Worm (Caenorhabditis elegans): Measurements from ENCODE around the gene mkk-4.

The mkk-4 gene

DNA sequence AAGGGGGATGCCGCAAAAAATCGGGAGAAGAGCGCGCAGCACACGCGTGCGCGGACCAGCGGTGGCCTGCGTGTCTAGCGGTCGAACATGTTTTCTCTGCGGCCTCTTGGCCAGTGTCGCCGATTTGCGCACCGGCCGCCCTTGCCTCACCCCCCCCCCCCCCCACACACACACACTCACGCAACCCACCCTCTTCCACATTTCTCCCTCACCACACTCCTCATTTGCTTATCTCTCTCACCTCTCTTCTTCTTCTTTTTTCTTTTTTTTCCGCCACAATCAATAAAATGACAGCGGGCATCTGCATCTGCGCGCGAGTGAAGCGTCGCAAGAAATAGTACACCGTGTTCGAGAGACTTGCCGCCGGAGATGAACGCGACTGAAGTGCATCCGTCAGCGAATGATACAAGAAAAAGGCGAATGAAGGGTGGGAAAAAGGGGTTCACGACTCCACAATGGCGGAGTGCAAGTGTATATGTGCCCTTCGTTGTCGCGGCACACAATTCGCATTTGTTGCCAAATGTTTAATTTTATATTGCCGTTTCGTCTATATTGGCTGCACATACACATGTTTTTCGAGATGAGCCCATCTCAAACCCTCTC lies 28.0 kb upstream of the mkk-4 start:
- TF ChIP-seq tbx-37 (GFP tag; conservative IDR thresholded peaks at IDR 0.05) (0 out of 2 replicates have a peak, but pooled peaks have one; percentile 5), B0310.2 (tag; optimal IDR thresholded peaks at IDR 0.05) (peak; percentile 80), pes-1 (GFP tag; IDR thresholded peaks at IDR 0.05) (0 out of 2 replicates have a peak, but pooled peaks have one; percentile 43), hmg-4 (GFP tag; optimal IDR thresholded peaks at IDR 0.05) (peak; percentile 94), ets-7 (tag; optimal IDR thresholded peaks at IDR 0.05) (no peak), F13C5.2 (tag; optimal IDR thresholded peaks at IDR 0.05) (peak; percentile 69), sea-1 (GFP tag; conservative IDR thresholded peaks at IDR 0.05) (no peak)

DNA sequence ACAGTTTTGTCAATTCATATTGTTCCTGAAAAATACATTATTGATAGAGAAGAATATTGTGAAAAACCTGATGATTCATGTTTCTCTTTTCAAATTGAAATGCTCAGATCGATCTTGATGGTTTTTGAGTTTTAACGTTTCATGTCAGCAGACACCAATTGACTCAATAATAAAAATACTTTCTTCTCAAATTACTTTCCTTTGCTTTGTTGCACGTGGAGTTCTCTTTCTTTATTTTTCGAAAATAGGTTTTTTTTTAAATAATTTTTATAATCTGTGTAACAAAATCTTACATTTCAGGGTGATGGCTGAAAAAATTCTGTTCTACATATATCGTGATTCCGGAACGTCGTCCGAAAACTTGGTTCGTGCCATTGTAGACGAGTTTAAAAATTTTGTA lies 27.0 kb upstream of the mkk-4 start, which contains the start of gene F19C6.2:
F19C6.2 (plus strand) TSS at position 301 of the 400 bp plus-strand sequence.
- no peak for TF ChIP-seq hmbx-1 (tag; optimal IDR thresholded peaks at IDR 0.05)
- TF ChIP-seq flt-1 (GFP tag; IDR thresholded peaks at IDR 0.05), result no peak
- TF ChIP-seq tbx-11 (GFP tag; IDR thresholded peaks at IDR 0.05), result no peak
- TF ChIP-seq hmg-4 (GFP tag; optimal IDR thresholded peaks at IDR 0.05), result no peak
- no peak for TF ChIP-seq ceh-13 (GFP tag; optimal IDR thresholded peaks at IDR 0.05)

DNA sequence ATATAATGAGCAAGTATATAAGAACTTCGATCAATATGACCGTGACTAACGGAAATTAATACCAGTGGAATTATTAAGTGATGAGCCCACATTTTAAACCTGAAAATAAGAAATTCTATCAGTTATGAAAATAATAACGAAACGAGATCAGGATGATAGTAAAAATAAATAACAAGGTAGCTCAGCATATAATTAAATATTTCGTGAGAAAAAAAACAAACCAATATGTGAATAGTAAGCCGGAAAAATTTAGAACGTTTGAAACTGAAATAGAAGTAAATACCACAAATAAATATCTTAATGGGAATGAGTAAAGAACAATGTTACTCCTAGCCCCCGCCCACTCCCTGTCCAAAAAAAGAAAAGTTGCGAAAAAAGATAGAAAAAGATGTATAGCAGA lies 19.0 kb upstream of the mkk-4 start, which contains the start of gene F19C6.3:
F19C6.3 (minus strand) TSS at position 101 of the 400 bp plus-strand sequence.
- TF ChIP-seq ceh-13 (GFP tag; optimal IDR thresholded peaks at IDR 0.05), result no peak
- TF ChIP-seq hnd-1 (tag; optimal IDR thresholded peaks at IDR 0.05), result no peak
- no peak for TF ChIP-seq tra-4 (tag; optimal IDR thresholded peaks at IDR 0.05)
- no peak for TF ChIP-seq tbx-11 (GFP tag; IDR thresholded peaks at IDR 0.05)
- TF ChIP-seq ama-1 (optimal IDR thresholded peaks at IDR 0.05), result no peak
- no peak for TF ChIP-seq tbx-37 (GFP tag; conservative IDR thresholded peaks at IDR 0.05)
- TF ChIP-seq ceh-36 (tag; optimal IDR thresholded peaks at IDR 0.05), result no peak
- TF ChIP-seq ets-7 (tag; optimal IDR thresholded peaks at IDR 0.05), result no peak
- TF ChIP-seq B0310.2 (tag; optimal IDR thresholded peaks at IDR 0.05), result no peak
- no peak for TF ChIP-seq hmbx-1 (tag; optimal IDR thresholded peaks at IDR 0.05)
- no peak for TF ChIP-seq aly-1 (tag; optimal IDR thresholded peaks at IDR 0.05)
- TF ChIP-seq F13C5.2 (tag; optimal IDR thresholded peaks at IDR 0.05), result no peak
- TF ChIP-seq scrt-1 (GFP tag; IDR thresholded peaks at IDR 0.05), result no peak
- no peak for TF ChIP-seq sea-1 (GFP tag; conservative IDR thresholded peaks at IDR 0.05)
- no peak for TF ChIP-seq hmg-4 (GFP tag; optimal IDR thresholded peaks at IDR 0.05)
- no peak for TF ChIP-seq flt-1 (GFP tag; IDR thresholded peaks at IDR 0.05)
- no peak for TF ChIP-seq pes-1 (GFP tag; IDR thresholded peaks at IDR 0.05)

DNA sequence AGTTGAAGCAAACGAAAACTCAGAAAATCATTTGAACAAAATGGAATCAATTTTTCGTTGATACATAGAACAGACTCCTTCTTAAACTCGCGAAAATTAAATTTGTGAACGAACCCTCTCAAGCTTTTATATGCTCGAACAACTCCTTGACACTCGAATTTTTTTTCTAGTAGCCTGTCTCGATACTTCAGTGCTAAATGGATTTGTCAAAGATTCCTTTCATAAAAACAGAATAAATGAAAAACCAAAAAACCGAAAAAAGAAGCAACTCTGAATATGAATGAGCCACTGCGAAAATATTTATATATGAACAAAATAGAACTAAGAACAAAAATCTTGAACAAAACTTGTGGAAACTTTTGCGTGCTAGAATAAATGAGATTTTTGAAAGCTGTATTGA lies 17.7 kb upstream of the mkk-4 start:
- no peak for TF ChIP-seq ceh-36 (tag; optimal IDR thresholded peaks at IDR 0.05)
- no peak for TF ChIP-seq scrt-1 (GFP tag; IDR thresholded peaks at IDR 0.05)
- TF ChIP-seq aly-1 (tag; optimal IDR thresholded peaks at IDR 0.05), result no peak
- no peak for TF ChIP-seq tbx-11 (GFP tag; IDR thresholded peaks at IDR 0.05)
- no peak for TF ChIP-seq hnd-1 (tag; optimal IDR thresholded peaks at IDR 0.05)
- no peak for TF ChIP-seq B0310.2 (tag; optimal IDR thresholded peaks at IDR 0.05)
- no peak for TF ChIP-seq ets-7 (tag; optimal IDR thresholded peaks at IDR 0.05)
- TF ChIP-seq ama-1 (optimal IDR thresholded peaks at IDR 0.05), result no peak
- TF ChIP-seq ceh-13 (GFP tag; optimal IDR thresholded peaks at IDR 0.05), result no peak
- TF ChIP-seq sea-1 (GFP tag; conservative IDR thresholded peaks at IDR 0.05), result no peak
- no peak for TF ChIP-seq F13C5.2 (tag; optimal IDR thresholded peaks at IDR 0.05)
- TF ChIP-seq flt-1 (GFP tag; IDR thresholded peaks at IDR 0.05), result no peak
- no peak for TF ChIP-seq hmg-4 (GFP tag; optimal IDR thresholded peaks at IDR 0.05)
- no peak for TF ChIP-seq tbx-37 (GFP tag; conservative IDR thresholded peaks at IDR 0.05)
- no peak for TF ChIP-seq hmbx-1 (tag; optimal IDR thresholded peaks at IDR 0.05)
- TF ChIP-seq tra-4 (tag; optimal IDR thresholded peaks at IDR 0.05), result no peak
- no peak for TF ChIP-seq pes-1 (GFP tag; IDR thresholded peaks at IDR 0.05)

DNA sequence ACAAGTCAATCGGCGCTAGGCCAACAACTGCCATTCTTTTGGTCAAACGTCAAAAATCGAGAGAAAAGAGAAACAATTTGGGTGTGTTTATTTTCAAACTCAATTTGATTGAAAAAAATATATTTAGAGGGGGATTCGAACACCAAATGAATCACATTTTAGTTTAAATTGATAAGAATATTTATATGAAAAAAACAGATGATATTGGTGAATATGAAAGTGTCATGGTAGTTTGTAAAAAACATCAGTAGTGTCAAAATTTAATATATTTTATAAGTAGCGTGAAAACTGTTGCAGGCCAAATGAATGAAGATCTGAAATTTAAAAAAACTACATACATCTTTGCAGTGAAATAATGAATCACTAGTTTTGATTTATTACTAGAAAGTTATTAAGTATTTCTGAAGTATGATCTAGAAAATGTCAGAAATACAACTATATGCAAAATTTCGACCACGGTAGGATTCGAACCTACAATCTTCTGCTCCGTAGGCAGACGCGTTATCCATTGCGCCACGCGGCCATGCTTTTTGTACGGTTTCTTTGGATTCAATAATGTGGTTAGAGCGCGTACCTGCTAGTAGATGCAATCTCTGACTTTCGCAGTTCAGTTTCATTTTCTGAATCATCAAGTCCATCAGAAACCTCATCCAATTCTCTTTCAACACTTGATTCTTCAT lies 9.5 kb upstream of the mkk-4 start, which contains the start of gene F19C6.4:
F19C6.4 (minus strand) TSS at position 51 of the 680 bp plus-strand sequence.
- no peak for TF ChIP-seq sea-1 (GFP tag; conservative IDR thresholded peaks at IDR 0.05)
- no peak for TF ChIP-seq scrt-1 (GFP tag; IDR thresholded peaks at IDR 0.05)
- no peak for TF ChIP-seq hmbx-1 (tag; optimal IDR thresholded peaks at IDR 0.05)
- TF ChIP-seq ceh-36 (tag; optimal IDR thresholded peaks at IDR 0.05), result no peak
- TF ChIP-seq tbx-11 (GFP tag; IDR thresholded peaks at IDR 0.05), result no peak
- no peak for TF ChIP-seq pes-1 (GFP tag; IDR thresholded peaks at IDR 0.05)
- no peak for TF ChIP-seq B0310.2 (tag; optimal IDR thresholded peaks at IDR 0.05)
- TF ChIP-seq aly-1 (tag; optimal IDR thresholded peaks at IDR 0.05), result no peak
- no peak for TF ChIP-seq flt-1 (GFP tag; IDR thresholded peaks at IDR 0.05)
- TF ChIP-seq ama-1 (optimal IDR thresholded peaks at IDR 0.05), result no peak
- no peak for TF ChIP-seq F13C5.2 (tag; optimal IDR thresholded peaks at IDR 0.05)
- no peak for TF ChIP-seq hnd-1 (tag; optimal IDR thresholded peaks at IDR 0.05)

DNA sequence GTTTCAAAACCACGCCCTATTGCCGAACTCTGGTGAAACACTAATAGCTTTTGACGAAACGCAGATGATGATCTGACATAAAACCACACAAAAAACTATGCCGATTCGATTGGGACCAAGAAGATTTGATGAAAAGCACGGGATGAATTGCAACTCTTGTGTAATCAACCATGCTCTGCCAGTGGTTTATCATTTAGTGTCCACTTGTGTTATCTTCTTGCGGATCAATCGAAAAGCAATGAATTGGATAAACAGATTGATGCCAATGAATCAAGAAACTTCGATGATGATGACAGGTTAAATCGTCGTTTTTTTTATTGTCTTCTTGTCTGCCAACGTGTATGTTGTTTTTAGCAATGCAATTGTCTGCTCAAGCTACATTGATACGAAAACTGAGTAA lies 5.6 kb upstream of the mkk-4 start, which contains the start of gene F42G10.1:
F42G10.1 (minus strand) TSS at position 151 of the 400 bp plus-strand sequence.
- TF ChIP-seq pes-1 (GFP tag; IDR thresholded peaks at IDR 0.05), result no peak
- TF ChIP-seq ceh-13 (GFP tag; optimal IDR thresholded peaks at IDR 0.05), result no peak
- no peak for TF ChIP-seq hmg-4 (GFP tag; optimal IDR thresholded peaks at IDR 0.05)
- no peak for TF ChIP-seq tbx-37 (GFP tag; conservative IDR thresholded peaks at IDR 0.05)
- no peak for TF ChIP-seq flt-1 (GFP tag; IDR thresholded peaks at IDR 0.05)
- TF ChIP-seq tbx-11 (GFP tag; IDR thresholded peaks at IDR 0.05), result no peak
- TF ChIP-seq hnd-1 (tag; optimal IDR thresholded peaks at IDR 0.05), result no peak
- TF ChIP-seq ama-1 (optimal IDR thresholded peaks at IDR 0.05), result no peak
- TF ChIP-seq aly-1 (tag; optimal IDR thresholded peaks at IDR 0.05), result no peak
- no peak for TF ChIP-seq F13C5.2 (tag; optimal IDR thresholded peaks at IDR 0.05)
- no peak for TF ChIP-seq sea-1 (GFP tag; conservative IDR thresholded peaks at IDR 0.05)
- no peak for TF ChIP-seq tra-4 (tag; optimal IDR thresholded peaks at IDR 0.05)
- no peak for TF ChIP-seq ets-7 (tag; optimal IDR thresholded peaks at IDR 0.05)
- TF ChIP-seq ceh-36 (tag; optimal IDR thresholded peaks at IDR 0.05), result no peak
- no peak for TF ChIP-seq hmbx-1 (tag; optimal IDR thresholded peaks at IDR 0.05)
- TF ChIP-seq scrt-1 (GFP tag; IDR thresholded peaks at IDR 0.05), result no peak

DNA sequence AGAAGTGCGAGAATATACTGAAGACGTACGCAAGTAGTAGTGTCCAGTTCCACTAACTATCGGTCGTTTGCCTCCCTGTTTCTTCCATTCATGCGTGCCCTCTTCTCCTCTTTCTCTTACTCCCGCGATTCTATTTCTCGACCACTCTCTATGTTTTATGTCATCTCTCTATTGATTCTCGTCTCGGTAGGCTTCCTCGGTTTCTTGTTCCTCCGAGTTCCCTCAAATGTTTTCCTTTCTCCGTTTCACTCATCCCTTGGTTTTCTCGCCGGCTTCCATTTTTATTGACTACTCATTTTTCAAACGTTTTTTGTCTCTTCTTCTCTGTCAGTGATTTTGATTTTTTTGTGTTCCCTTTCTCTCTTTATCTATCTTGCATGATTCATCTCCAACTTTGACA lies 1.3 kb upstream of the mkk-4 start:
- TF ChIP-seq tra-4 (tag; optimal IDR thresholded peaks at IDR 0.05), result no peak
- TF ChIP-seq hmbx-1 (tag; optimal IDR thresholded peaks at IDR 0.05), result no peak
- TF ChIP-seq B0310.2 (tag; optimal IDR thresholded peaks at IDR 0.05), result no peak
- TF ChIP-seq tbx-37 (GFP tag; conservative IDR thresholded peaks at IDR 0.05), result no peak
- no peak for TF ChIP-seq ceh-36 (tag; optimal IDR thresholded peaks at IDR 0.05)

Measured in whole organism, early embryonic.